Fruit fly (Drosophila melanogaster): ENCODE data around the gene CG3847.

dm6 chrX:6361215-6361614 lies 14.3 kb downstream of the CG3847 start:
- no peak for TF ChIP-seq cato (GFP tag; optimal IDR thresholded peaks at IDR 0.05; ENCODE audit: borderline replicate concordance)
- no peak for TF ChIP-seq D19A (tag; optimal IDR thresholded peaks at IDR 0.05)
- no peak for TF ChIP-seq unpg (GFP tag; optimal IDR thresholded peaks at IDR 0.05)
- TF ChIP-seq CG4820 (GFP tag; optimal IDR thresholded peaks at IDR 0.05): no peak
- no peak; the same call in 2 of the 3 replicates for TF ChIP-seq row (GFP tag; IDR thresholded peaks at IDR 0.05)
- TF ChIP-seq Meics (GFP tag; optimal IDR thresholded peaks at IDR 0.05): peak; percentile 77
- TF ChIP-seq mirr (GFP tag; optimal IDR thresholded peaks at IDR 0.05): no peak
- no peak for TF ChIP-seq caup (GFP tag; optimal IDR thresholded peaks at IDR 0.05; ENCODE audit: severe bottlenecking)
- TF ChIP-seq CG34224 (GFP tag; IDR thresholded peaks at IDR 0.05; ENCODE audit: partially characterized antibody): peak; percentile 51; the same call in 2 of the 3 replicates
- no peak for TF ChIP-seq CG16779 (GFP tag; IDR thresholded peaks at IDR 0.05)
- TF ChIP-seq MBD-R2 (GFP tag; IDR thresholded peaks at IDR 0.05): no peak
- no peak for TF ChIP-seq kay (GFP tag; optimal IDR thresholded peaks at IDR 0.05)
- TF ChIP-seq Sox102F (GFP tag; optimal IDR thresholded peaks at IDR 0.05): no peak
